Fruit fly (Drosophila melanogaster): ENCODE data around the gene CG10958.

- no peak for TF ChIP-seq CG8478 (optimal IDR thresholded peaks at IDR 0.05)
- no peak for TF ChIP-seq CTCF (optimal IDR thresholded peaks at IDR 0.05)
Observed at dm6 chrX:8120939-8121338, 11.1 kb upstream of the CG10958 start, which contains the start of gene CG2260.

All from S2 (cell line).